Worm (Caenorhabditis elegans) whole organism, midembryonic: Measurements from ENCODE around the gene Y51H7C.3.

Source experiments
- cog-1 ChIP-seq: sonication (generic microtip); optimal IDR thresholded peaks from 2 replicates; lab custom pipeline; 2016; ENCODE audit warnings: missing genetic modification characterization, missing compliant biosample characterization
- med-1 ChIP-seq: sonication (generic microtip); optimal IDR thresholded peaks from 2 replicates; lab custom pipeline; 2017; ENCODE audit warnings: missing genetic modification characterization, mild to moderate bottlenecking, missing compliant biosample characterization, antibody characterized with exemption, missing genetic modification reagents; ENCODE audit not compliant: insufficient read depth
- ref-1 ChIP-seq: fragments of 200-800 bp; sonication (Bioruptor generic); conservative IDR thresholded peaks from 2 replicates; pipeline ENCODE4 v1.3.6; 2022; ENCODE audit warnings: missing genetic modification reagents, missing genetic modification characterization, missing compliant biosample characterization

DNA sequence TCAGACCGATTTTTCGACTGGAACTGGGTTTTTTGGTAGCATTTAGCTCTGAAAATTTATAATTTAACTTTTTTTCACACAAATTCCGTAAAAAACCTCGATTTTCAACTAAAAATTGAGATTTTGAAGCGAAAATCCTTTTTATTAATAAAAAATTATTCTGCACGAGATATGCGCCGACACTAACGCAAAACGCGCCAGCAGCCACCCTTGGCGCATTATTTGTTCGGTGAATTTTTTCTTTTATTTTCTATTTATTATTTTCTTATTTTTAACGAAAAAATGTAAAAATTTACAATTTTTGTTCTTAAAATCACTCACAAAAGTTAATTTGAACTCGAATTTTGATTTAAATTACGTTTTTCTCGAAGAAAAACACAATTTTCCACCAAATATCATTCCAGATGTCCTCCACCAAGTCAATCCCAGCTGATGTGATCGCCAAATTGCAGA is 36.1 kb upstream of the Y51H7C.3 start, which contains the start of gene Y51H7C.7:
- TF ChIP-seq ref-1 (no peak), med-1 (GFP tag; lab: Kevin White, UChicago) (no peak), cog-1 (tag; lab: Kevin White, UChicago) (no peak)
